Worm (Caenorhabditis elegans) whole organism, midembryonic: Measurements from ENCODE around the gene nlp-2.

ENCODE experiments used
- T22C8.4 ChIP-seq: fragments of 200-800 bp; sonication (Bioruptor generic); IDR thresholded peaks from 2 replicates; pipeline ENCODE4 v1.3.6; 2022; ENCODE audit warnings: missing genetic modification characterization, missing compliant biosample characterization
- cog-1 ChIP-seq: sonication (generic microtip); optimal IDR thresholded peaks from 2 replicates; lab custom pipeline; 2016; ENCODE audit warnings: missing genetic modification characterization, missing compliant biosample characterization
- flt-1 ChIP-seq: fragments of 200-800 bp; sonication (Bioruptor generic); IDR thresholded peaks from 2 replicates; pipeline ENCODE4 v1.3.6; 2022; ENCODE audit warnings: missing genetic modification characterization, missing compliant biosample characterization
- klf-2 ChIP-seq: fragments of 200-800 bp; sonication (Bioruptor generic); conservative IDR thresholded peaks from 2 replicates; pipeline ENCODE4 v1.3.6; 2022; ENCODE audit warnings: missing genetic modification reagents, missing genetic modification characterization, missing compliant biosample characterization
- med-1 ChIP-seq: sonication (generic microtip); optimal IDR thresholded peaks from 2 replicates; lab custom pipeline; 2017; ENCODE audit warnings: missing genetic modification characterization, mild to moderate bottlenecking, missing compliant biosample characterization, antibody characterized with exemption, missing genetic modification reagents; ENCODE audit not compliant: insufficient read depth
- ref-1 ChIP-seq: fragments of 200-800 bp; sonication (Bioruptor generic); conservative IDR thresholded peaks from 2 replicates; pipeline ENCODE4 v1.3.6; 2022; ENCODE audit warnings: missing genetic modification reagents, missing genetic modification characterization, missing compliant biosample characterization
- tab-1 ChIP-seq: fragments of 200-800 bp; sonication (Bioruptor generic); IDR thresholded peaks from 2 replicates; pipeline ENCODE4 v1.3.6; 2022; ENCODE audit warnings: missing genetic modification characterization, missing compliant biosample characterization
- ztf-23 ChIP-seq: fragments of 200-800 bp; sonication (Bioruptor generic); IDR thresholded peaks from 2 replicates; pipeline ENCODE4 v1.3.6; 2022; ENCODE audit warnings: missing genetic modification reagents, missing genetic modification characterization, missing compliant biosample characterization
- ztf-29 ChIP-seq: fragments of 200-800 bp; sonication (Bioruptor generic); IDR thresholded peaks from 2 replicates; pipeline ENCODE4 v1.3.6; 2022; ENCODE audit warnings: missing genetic modification reagents, missing genetic modification characterization, missing compliant biosample characterization

The nlp-2 gene

DNA sequence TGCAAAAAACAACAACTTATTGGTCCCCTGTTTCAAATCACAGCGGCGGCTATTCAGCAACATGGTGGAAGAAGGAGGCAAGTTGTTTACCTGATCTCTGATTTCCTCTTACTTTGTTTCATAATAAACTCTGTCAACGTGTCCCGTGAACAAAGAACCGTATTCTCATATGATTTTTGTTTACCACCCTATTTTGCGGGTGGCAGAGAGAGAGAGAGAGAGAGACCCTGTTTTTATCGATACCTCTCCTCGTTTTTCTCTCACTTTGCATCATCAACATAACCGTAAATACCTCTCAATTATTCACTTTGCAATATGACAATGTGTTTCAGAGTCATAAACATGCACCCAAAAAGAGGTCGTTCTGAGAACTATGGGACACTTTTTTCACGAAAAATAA lies 27.1 kb downstream of the nlp-2 start:
- TF ChIP-seq T22C8.4 (GFP tag; lab: Robert Waterston, UW), result no peak
- no peak for TF ChIP-seq ztf-29 (GFP tag; lab: Robert Waterston, UW)
- TF ChIP-seq cog-1, result no peak
- TF ChIP-seq ref-1, result no peak
- no peak for TF ChIP-seq med-1 (GFP tag; lab: Kevin White, UChicago)
- TF ChIP-seq flt-1 (GFP tag; lab: Robert Waterston, UW), result no peak
- TF ChIP-seq klf-2 (GFP tag; lab: Robert Waterston, UW), result no peak
- no peak for TF ChIP-seq tab-1 (GFP tag; lab: Robert Waterston, UW)
- TF ChIP-seq ztf-23 (GFP tag; lab: Robert Waterston, UW), result no peak

DNA sequence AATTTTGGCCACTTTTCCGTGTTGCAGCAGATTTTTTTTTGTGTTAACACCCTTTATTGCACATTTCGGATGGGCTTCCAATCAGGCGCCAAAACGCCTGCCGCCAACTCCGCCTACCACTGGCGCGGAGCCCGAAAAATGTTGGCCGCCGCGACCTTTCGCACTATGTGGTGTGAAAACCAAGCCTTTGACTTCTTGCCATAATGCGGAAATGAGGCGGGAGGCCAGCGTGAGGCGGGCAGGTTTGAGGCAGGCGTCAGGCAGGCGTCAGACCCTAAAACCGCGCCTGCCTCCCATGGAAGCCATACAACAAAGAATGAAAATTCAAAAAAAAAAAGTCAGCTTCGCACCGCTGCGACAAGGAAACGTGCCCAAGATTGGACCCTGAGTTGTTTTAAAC lies 27.7 kb downstream of the nlp-2 start:
- TF ChIP-seq ref-1 (no peak), cog-1 (no peak), flt-1 (GFP tag; lab: Robert Waterston, UW) (no peak), klf-2 (GFP tag; lab: Robert Waterston, UW) (no peak), ztf-29 (GFP tag; lab: Robert Waterston, UW) (no peak), ztf-23 (GFP tag; lab: Robert Waterston, UW) (no peak), med-1 (GFP tag; lab: Kevin White, UChicago) (no peak), tab-1 (GFP tag; lab: Robert Waterston, UW) (no peak), T22C8.4 (GFP tag; lab: Robert Waterston, UW) (no peak)

DNA sequence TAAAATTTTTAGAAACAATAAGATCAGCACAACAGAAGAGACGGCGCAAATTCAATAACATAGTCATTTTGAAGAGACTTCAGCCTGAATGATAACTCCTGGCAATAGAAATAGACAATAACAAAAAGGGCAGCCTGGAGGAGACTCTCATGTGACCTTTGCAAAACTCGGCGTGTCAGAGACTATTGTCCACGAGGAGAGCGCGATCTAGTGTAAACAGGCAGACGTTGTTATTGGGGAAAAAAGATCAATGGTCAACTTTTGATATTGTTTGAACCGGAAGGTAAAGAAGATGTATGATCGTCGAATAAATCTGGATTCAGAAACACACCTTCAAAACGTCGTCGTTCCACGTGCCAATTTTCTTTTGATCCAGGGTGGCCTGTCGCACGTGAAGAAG lies 28.4 kb downstream of the nlp-2 start:
- TF ChIP-seq klf-2 (GFP tag; lab: Robert Waterston, UW) (no peak), med-1 (GFP tag; lab: Kevin White, UChicago) (no peak), ztf-23 (GFP tag; lab: Robert Waterston, UW) (no peak), tab-1 (GFP tag; lab: Robert Waterston, UW) (no peak), cog-1 (no peak), ztf-29 (GFP tag; lab: Robert Waterston, UW) (no peak), ref-1 (no peak), T22C8.4 (GFP tag; lab: Robert Waterston, UW) (no peak), flt-1 (GFP tag; lab: Robert Waterston, UW) (no peak)

DNA sequence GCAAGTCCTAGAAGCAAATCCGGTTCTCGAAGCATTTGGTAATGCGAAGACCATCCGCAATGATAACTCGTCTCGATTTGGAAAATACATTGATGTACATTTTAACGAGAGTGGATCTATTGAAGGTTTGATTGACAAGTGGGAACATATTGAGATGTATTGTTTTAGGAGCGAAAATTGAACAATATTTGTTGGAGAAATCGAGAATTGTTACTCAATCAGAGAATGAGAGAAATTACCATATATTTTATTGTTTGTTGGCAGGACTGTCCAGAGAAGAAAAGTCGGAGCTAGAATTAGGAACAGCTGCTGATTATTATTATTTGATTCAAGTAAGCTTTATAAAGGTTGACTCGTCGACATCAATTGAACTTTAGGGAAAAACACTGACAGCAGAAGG lies 40.1 kb downstream of the nlp-2 start:
- no peak for TF ChIP-seq ztf-29 (GFP tag; lab: Robert Waterston, UW)

DNA sequence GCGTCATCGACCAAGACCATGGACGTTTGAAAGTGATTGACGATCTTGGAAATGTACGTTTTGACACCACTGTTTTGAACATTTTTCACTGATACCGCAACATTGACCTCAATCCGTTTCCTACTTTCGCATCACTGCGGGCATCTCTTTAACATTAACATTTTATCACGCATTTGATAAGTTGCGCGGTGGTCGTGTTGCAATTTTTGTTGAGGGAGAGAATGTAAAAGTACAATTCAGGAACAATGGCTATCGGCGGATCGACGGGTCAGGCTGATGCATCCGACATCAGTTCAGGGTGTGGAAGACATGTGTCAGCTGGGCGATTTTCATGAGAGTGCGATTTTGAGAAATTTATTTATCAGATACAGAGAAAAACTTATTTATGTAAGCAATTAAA lies 41.3 kb downstream of the nlp-2 start:
- TF ChIP-seq ztf-29 (GFP tag; lab: Robert Waterston, UW) (no peak), ztf-23 (GFP tag; lab: Robert Waterston, UW) (no peak), flt-1 (GFP tag; lab: Robert Waterston, UW) (no peak), med-1 (GFP tag; lab: Kevin White, UChicago) (no peak), tab-1 (GFP tag; lab: Robert Waterston, UW) (no peak), klf-2 (GFP tag; lab: Robert Waterston, UW) (no peak), cog-1 (no peak), T22C8.4 (GFP tag; lab: Robert Waterston, UW) (no peak), ref-1 (no peak)

DNA sequence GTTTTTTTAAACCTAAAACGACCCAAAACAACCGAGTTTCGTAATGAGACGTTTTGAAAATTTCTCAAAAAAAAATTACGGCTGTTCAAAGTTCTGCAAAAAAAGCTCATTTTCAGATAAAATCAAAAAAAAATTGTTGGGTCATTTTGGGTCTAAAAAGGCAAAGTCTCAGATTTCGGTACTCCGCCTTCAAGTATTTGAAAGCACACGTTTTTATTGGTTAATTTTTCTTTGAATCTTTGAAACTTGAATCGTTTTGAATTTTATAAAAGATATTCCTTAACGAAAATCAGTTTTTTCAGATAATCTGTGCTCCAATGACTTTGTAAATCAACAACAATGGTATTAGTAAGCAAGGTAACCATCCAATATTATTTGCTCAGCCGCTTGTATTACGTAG lies 41.8 kb downstream of the nlp-2 start, which contains the start of gene hum-6:
TSS of gene hum-6 (plus strand) at position 301 of the 400 bp plus-strand sequence.
- TF ChIP-seq med-1 (GFP tag; lab: Kevin White, UChicago), result no peak
- no peak for TF ChIP-seq klf-2 (GFP tag; lab: Robert Waterston, UW)
- no peak for TF ChIP-seq ztf-23 (GFP tag; lab: Robert Waterston, UW)
- TF ChIP-seq T22C8.4 (GFP tag; lab: Robert Waterston, UW), result no peak
- no peak for TF ChIP-seq ref-1
- TF ChIP-seq cog-1, result no peak
- TF ChIP-seq tab-1 (GFP tag; lab: Robert Waterston, UW), result no peak
- no peak for TF ChIP-seq flt-1 (GFP tag; lab: Robert Waterston, UW)
- TF ChIP-seq ztf-29 (GFP tag; lab: Robert Waterston, UW), result no peak

DNA sequence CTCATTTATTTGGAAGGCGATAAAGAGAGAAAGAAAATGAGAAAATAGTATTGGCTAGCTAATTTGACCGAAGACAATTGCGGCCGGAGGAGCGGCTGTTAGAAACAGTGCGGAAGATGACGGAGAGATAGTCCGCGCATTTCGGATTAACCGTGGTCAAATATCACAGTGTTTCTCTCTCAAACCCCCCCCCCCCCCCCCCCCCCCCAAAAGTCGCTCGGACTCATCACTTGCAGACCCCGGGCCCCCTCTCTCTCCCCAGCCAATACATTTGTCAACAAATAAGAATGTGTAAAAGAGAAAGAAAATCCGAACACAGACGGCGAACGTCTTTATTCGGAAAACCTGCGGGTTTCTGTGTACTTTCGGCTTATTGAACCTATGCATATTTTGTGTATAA lies 42.7 kb downstream of the nlp-2 start:
- TF ChIP-seq T22C8.4 (GFP tag; lab: Robert Waterston, UW) (no peak), ztf-23 (GFP tag; lab: Robert Waterston, UW) (no peak), ref-1 (no peak), tab-1 (GFP tag; lab: Robert Waterston, UW) (no peak), cog-1 (no peak), med-1 (GFP tag; lab: Kevin White, UChicago) (no peak), klf-2 (GFP tag; lab: Robert Waterston, UW) (no peak), flt-1 (GFP tag; lab: Robert Waterston, UW) (no peak), ztf-29 (GFP tag; lab: Robert Waterston, UW) (no peak)

DNA sequence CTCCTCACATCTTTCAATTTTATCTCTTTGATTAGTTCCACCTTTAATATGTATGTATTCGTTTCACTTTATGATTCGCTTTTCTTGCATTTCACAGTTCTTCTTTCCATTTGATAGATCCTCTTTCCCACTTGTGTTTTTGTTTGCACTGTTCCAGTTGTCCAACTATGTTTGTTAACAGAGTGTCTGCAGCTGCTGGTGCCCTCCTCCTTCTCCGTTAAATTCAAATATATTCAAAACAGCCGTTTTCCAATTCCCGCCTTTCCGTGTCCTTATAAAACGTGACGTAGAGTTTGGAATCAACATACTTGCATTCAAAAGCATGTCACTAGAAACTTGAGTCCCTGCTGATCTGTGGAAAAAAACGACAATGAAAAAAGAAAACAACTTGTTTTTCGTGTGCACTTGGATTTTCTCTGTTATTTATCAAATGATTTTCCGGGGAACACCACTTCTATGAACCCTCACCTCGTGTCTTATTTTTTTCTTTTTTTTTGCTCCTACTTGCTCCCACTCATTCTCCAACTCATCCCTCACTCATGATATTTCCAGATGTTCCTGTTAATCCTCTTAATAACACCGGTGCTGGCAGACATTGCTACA lies 50.3 kb downstream of the nlp-2 start, which contains the start of gene T10H10.2:
TSS of gene T10H10.2 (plus strand) at position 553 of the 603 bp plus-strand sequence.
- TF ChIP-seq tab-1 (GFP tag; lab: Robert Waterston, UW), result no peak
- TF ChIP-seq ztf-29 (GFP tag; lab: Robert Waterston, UW), result no peak
- TF ChIP-seq T22C8.4 (GFP tag; lab: Robert Waterston, UW), result no peak
- TF ChIP-seq ztf-23 (GFP tag; lab: Robert Waterston, UW), result no peak
- TF ChIP-seq cog-1, result no peak
- no peak for TF ChIP-seq med-1 (GFP tag; lab: Kevin White, UChicago)
- no peak for TF ChIP-seq klf-2 (GFP tag; lab: Robert Waterston, UW)
- no peak for TF ChIP-seq flt-1 (GFP tag; lab: Robert Waterston, UW)
- no peak for TF ChIP-seq ref-1
